ENCODE assay signal across 1 fruit fly cellular context in genomic region chr3L:12530044-12530443, dm6.
A peak's percentile ranks its signal among the peaks of the same experiment; 100 is the strongest.
TF ChIP-seq lines count a peak whose summit lies in the region.

Gene nst, minus strand, starts transcription at chr3L:12530171.

TF ChIP-seq in whole organism, embryonic, 481 proteins besides CTCF, POLR2A, EP300 and RAD21 (continued from another document and continues in another):
- no peak for TF ChIP-seq CG13123 (GFP tag; optimal IDR thresholded peaks at IDR 0.05; lab: Kevin White, UChicago)
- no peak for TF ChIP-seq Lpt (GFP tag; optimal IDR thresholded peaks at IDR 0.05; lab: Kevin White, UChicago)
- no peak for TF ChIP-seq lola (GFP tag; optimal IDR thresholded peaks at IDR 0.05; lab: Kevin White, UChicago)
- TF ChIP-seq Sox102F (GFP tag; optimal IDR thresholded peaks at IDR 0.05; lab: Kevin White, UChicago) = no peak
- TF ChIP-seq pros (GFP tag; optimal IDR thresholded peaks at IDR 0.05; lab: Kevin White, UChicago) = no peak
- TF ChIP-seq kay (GFP tag; optimal IDR thresholded peaks at IDR 0.05; lab: Kevin White, UChicago) = no peak
- TF ChIP-seq MBD-R2 (GFP tag; IDR thresholded peaks at IDR 0.05; lab: Robert Waterston, UW) = peak; percentile 89
- TF ChIP-seq chm (GFP tag; IDR thresholded peaks at IDR 0.05; lab: Robert Waterston, UW) = no peak
- no peak for TF ChIP-seq fu2 (GFP tag; optimal IDR thresholded peaks at IDR 0.05; lab: Kevin White, UChicago)
- no peak for TF ChIP-seq crc (GFP tag; optimal IDR thresholded peaks at IDR 0.05; lab: Kevin White, UChicago)
- TF ChIP-seq YL-1 (GFP tag; optimal IDR thresholded peaks at IDR 0.05; lab: Kevin White, UChicago) = peak; percentile 32
- no peak for TF ChIP-seq tgo (GFP tag; IDR thresholded peaks at IDR 0.05; lab: Robert Waterston, UW)
- TF ChIP-seq Gsc (GFP tag; IDR thresholded peaks at IDR 0.05; lab: Robert Waterston, UW) = no peak
- TF ChIP-seq CG13775 (GFP tag; optimal IDR thresholded peaks at IDR 0.05; lab: Kevin White, UChicago) = no peak
- no peak for TF ChIP-seq Jarid2 (GFP tag; optimal IDR thresholded peaks at IDR 0.05; lab: Kevin White, UChicago)
- no peak for TF ChIP-seq Chrac-16 (GFP tag; optimal IDR thresholded peaks at IDR 0.05; lab: Kevin White, UChicago)
- no peak for TF ChIP-seq CG11504 (tag; optimal IDR thresholded peaks at IDR 0.05; lab: Kevin White, UChicago)
- no peak for TF ChIP-seq CG4820 (GFP tag; optimal IDR thresholded peaks at IDR 0.05; lab: Kevin White, UChicago)
- TF ChIP-seq Elba2 (GFP tag; optimal IDR thresholded peaks at IDR 0.05; lab: Kevin White, UChicago) = no peak
- no peak for TF ChIP-seq CG8765 (GFP tag; IDR thresholded peaks at IDR 0.05; lab: Robert Waterston, UW)
- TF ChIP-seq HLH3B (GFP tag; IDR thresholded peaks at IDR 0.05; lab: Robert Waterston, UW) = no peak
- TF ChIP-seq CG16815 (GFP tag; optimal IDR thresholded peaks at IDR 0.05; lab: Kevin White, UChicago) = no peak
- TF ChIP-seq CG4730 (GFP tag; IDR thresholded peaks at IDR 0.05; lab: Robert Waterston, UW) = no peak
- TF ChIP-seq CG31365 (tag; optimal IDR thresholded peaks at IDR 0.05; lab: Kevin White, UChicago) = no peak
- peak; percentile 83 for TF ChIP-seq E2f2 (GFP tag; IDR thresholded peaks at IDR 0.05; lab: Robert Waterston, UW)
- no peak for TF ChIP-seq CG15601 (tag; optimal IDR thresholded peaks at IDR 0.05; lab: Kevin White, UChicago)
- no peak for TF ChIP-seq ab (GFP tag; optimal IDR thresholded peaks at IDR 0.05; lab: Kevin White, UChicago)
- TF ChIP-seq CG12391 (tag; optimal IDR thresholded peaks at IDR 0.05; lab: Kevin White, UChicago) = no peak
- no peak for TF ChIP-seq CG8944 (GFP tag; optimal IDR thresholded peaks at IDR 0.05; lab: Kevin White, UChicago)
- no peak for TF ChIP-seq bigmax (GFP tag; optimal IDR thresholded peaks at IDR 0.05; lab: Kevin White, UChicago)
- TF ChIP-seq CG11093 (GFP tag; IDR thresholded peaks at IDR 0.05; lab: Robert Waterston, UW) = no peak
- no peak for TF ChIP-seq org-1 (GFP tag; optimal IDR thresholded peaks at IDR 0.05; lab: Kevin White, UChicago)
- no peak for TF ChIP-seq Tbp (GFP tag; optimal IDR thresholded peaks at IDR 0.05; lab: Kevin White, UChicago)
- TF ChIP-seq tio (GFP tag; optimal IDR thresholded peaks at IDR 0.05; lab: Kevin White, UChicago) = no peak
- TF ChIP-seq CG12299 (tag; optimal IDR thresholded peaks at IDR 0.05; lab: Kevin White, UChicago) = no peak
- TF ChIP-seq aop (GFP tag; IDR thresholded peaks at IDR 0.05; lab: Robert Waterston, UW) = no peak
- no peak for TF ChIP-seq tap (tag; optimal IDR thresholded peaks at IDR 0.05; lab: Kevin White, UChicago)
- TF ChIP-seq CG4360 (GFP tag; IDR thresholded peaks at IDR 0.05; lab: Robert Waterston, UW) = no peak
- no peak for TF ChIP-seq NC2α (GFP tag; optimal IDR thresholded peaks at IDR 0.05; lab: Kevin White, UChicago)
- TF ChIP-seq CG17802 (tag; optimal IDR thresholded peaks at IDR 0.05; lab: Kevin White, UChicago) = peak; percentile 2
- TF ChIP-seq NK7.1 (GFP tag; optimal IDR thresholded peaks at IDR 0.05; lab: Kevin White, UChicago) = no peak
- TF ChIP-seq TFAM (GFP tag; optimal IDR thresholded peaks at IDR 0.05; lab: Kevin White, UChicago) = no peak
- no peak for TF ChIP-seq so (GFP tag; IDR thresholded peaks at IDR 0.05; lab: Robert Waterston, UW)
- TF ChIP-seq CG11247 (GFP tag; IDR thresholded peaks at IDR 0.05; lab: Robert Waterston, UW) = no peak
- no peak for TF ChIP-seq knrl (GFP tag; IDR thresholded peaks at IDR 0.05; lab: Robert Waterston, UW; ENCODE audit: partially characterized antibody)
- TF ChIP-seq NC2β (GFP tag; optimal IDR thresholded peaks at IDR 0.05; lab: Kevin White, UChicago) = no peak
- TF ChIP-seq eve (GFP tag; optimal IDR thresholded peaks at IDR 0.05; lab: Kevin White, UChicago) = no peak
- TF ChIP-seq CG7271 (tag; optimal IDR thresholded peaks at IDR 0.05; lab: Kevin White, UChicago) = no peak
- TF ChIP-seq pb (GFP tag; optimal IDR thresholded peaks at IDR 0.05; lab: Kevin White, UChicago) = no peak
- no peak for TF ChIP-seq CG13424 (tag; optimal IDR thresholded peaks at IDR 0.05; lab: Kevin White, UChicago)
- TF ChIP-seq CG5245 (GFP tag; optimal IDR thresholded peaks at IDR 0.05; lab: Kevin White, UChicago) = no peak
- TF ChIP-seq pita (GFP tag; optimal IDR thresholded peaks at IDR 0.05; lab: Kevin White, UChicago) = no peak
- no peak for TF ChIP-seq yki (optimal IDR thresholded peaks at IDR 0.05; lab: Kevin White, UChicago)
- TF ChIP-seq CG18476 (GFP tag; optimal IDR thresholded peaks at IDR 0.05; lab: Kevin White, UChicago) = no peak
- TF ChIP-seq amos (GFP tag; IDR thresholded peaks at IDR 0.05; lab: Robert Waterston, UW; ENCODE audit: partially characterized antibody) = peak; percentile 38; the same call in 1 of the 2 replicates
- no peak for TF ChIP-seq CG6683 (GFP tag; optimal IDR thresholded peaks at IDR 0.05; lab: Kevin White, UChicago)
- TF ChIP-seq CoRest (tag; optimal IDR thresholded peaks at IDR 0.05; lab: Kevin White, UChicago) = peak; percentile 17
- TF ChIP-seq nerfin-1 (tag; optimal IDR thresholded peaks at IDR 0.05; lab: Kevin White, UChicago) = no peak
- 0 out of 3 replicates have a peak, but pooled peaks have one; percentile 13 for TF ChIP-seq CG17361 (GFP tag; IDR thresholded peaks at IDR 0.05; lab: Robert Waterston, UW)
- no peak for TF ChIP-seq Ptx1 (GFP tag; IDR thresholded peaks at IDR 0.05; lab: Robert Waterston, UW)
- TF ChIP-seq ATbp (GFP tag; optimal IDR thresholded peaks at IDR 0.05; lab: Kevin White, UChicago) = no peak
- TF ChIP-seq Spps (tag; optimal IDR thresholded peaks at IDR 0.05; lab: Kevin White, UChicago) = no peak
- TF ChIP-seq zfh1 (GFP tag; IDR thresholded peaks at IDR 0.05; lab: Robert Waterston, UW) = no peak
- no peak for TF ChIP-seq sens-2 (GFP tag; IDR thresholded peaks at IDR 0.05; lab: Robert Waterston, UW)
- TF ChIP-seq gcm2 (GFP tag; optimal IDR thresholded peaks at IDR 0.05; lab: Kevin White, UChicago) = no peak
- no peak for TF ChIP-seq CG17359 (tag; optimal IDR thresholded peaks at IDR 0.05; lab: Kevin White, UChicago)
- no peak for TF ChIP-seq Fer2 (tag; optimal IDR thresholded peaks at IDR 0.05; lab: Kevin White, UChicago)
- no peak for TF ChIP-seq CG17612 (GFP tag; IDR thresholded peaks at IDR 0.05; lab: Robert Waterston, UW)
- no peak for TF ChIP-seq emc (GFP tag; optimal IDR thresholded peaks at IDR 0.05; lab: Kevin White, UChicago)
- TF ChIP-seq dysf (GFP tag; IDR thresholded peaks at IDR 0.05; lab: Robert Waterston, UW) = no peak
- no peak for TF ChIP-seq nau (GFP tag; optimal IDR thresholded peaks at IDR 0.05; lab: Kevin White, UChicago)
- TF ChIP-seq al (GFP tag; IDR thresholded peaks at IDR 0.05; lab: Robert Waterston, UW) = no peak
- no peak for TF ChIP-seq prd (optimal IDR thresholded peaks at IDR 0.05; lab: Kevin White, UChicago)
- TF ChIP-seq prd (GFP tag; IDR thresholded peaks at IDR 0.05; lab: Robert Waterston, UW) = no peak
- no peak for TF ChIP-seq CG3407 (GFP tag; optimal IDR thresholded peaks at IDR 0.05; lab: Kevin White, UChicago)
- TF ChIP-seq CG11723 (GFP tag; optimal IDR thresholded peaks at IDR 0.05; lab: Kevin White, UChicago) = no peak
- TF ChIP-seq CG8290 (GFP tag; optimal IDR thresholded peaks at IDR 0.05; lab: Kevin White, UChicago) = no peak
- TF ChIP-seq CG8290 (tag; optimal IDR thresholded peaks at IDR 0.05; lab: Kevin White, UChicago) = no peak
- no peak for TF ChIP-seq Hmx (GFP tag; optimal IDR thresholded peaks at IDR 0.05; lab: Kevin White, UChicago)
- no peak for TF ChIP-seq sisA (GFP tag; IDR thresholded peaks at IDR 0.05; lab: Robert Waterston, UW)
- no peak for TF ChIP-seq schlank (tag; optimal IDR thresholded peaks at IDR 0.05; lab: Kevin White, UChicago)
- TF ChIP-seq CG14965 (GFP tag; optimal IDR thresholded peaks at IDR 0.05; lab: Kevin White, UChicago; ENCODE audit: borderline replicate concordance) = no peak
- no peak for TF ChIP-seq Camta (GFP tag; optimal IDR thresholded peaks at IDR 0.05; lab: Kevin White, UChicago)
- no peak for TF ChIP-seq cas (GFP tag; IDR thresholded peaks at IDR 0.05; lab: Robert Waterston, UW)
- no peak for TF ChIP-seq Nf-YA (GFP tag; IDR thresholded peaks at IDR 0.05; lab: Robert Waterston, UW)
- peak; percentile 30 for TF ChIP-seq Abd-B (GFP tag; optimal IDR thresholded peaks at IDR 0.05; lab: Kevin White, UChicago)
- no peak for TF ChIP-seq CG9437 (GFP tag; optimal IDR thresholded peaks at IDR 0.05; lab: Kevin White, UChicago)
- no peak for TF ChIP-seq CG10321 (GFP tag; IDR thresholded peaks at IDR 0.05; lab: Robert Waterston, UW)
- 0 out of 2 replicates have a peak, but pooled peaks have one; percentile 20 for TF ChIP-seq slbo (GFP tag; IDR thresholded peaks at IDR 0.05; lab: Robert Waterston, UW)
- no peak for TF ChIP-seq Hr39 (optimal IDR thresholded peaks at IDR 0.05; lab: Kevin White, UChicago)
- no peak for TF ChIP-seq D19A (tag; optimal IDR thresholded peaks at IDR 0.05; lab: Kevin White, UChicago)
- no peak for TF ChIP-seq sima (GFP tag; optimal IDR thresholded peaks at IDR 0.05; lab: Kevin White, UChicago)
- TF ChIP-seq CG1529 (GFP tag; optimal IDR thresholded peaks at IDR 0.05; lab: Kevin White, UChicago) = no peak
- TF ChIP-seq CG16863 (GFP tag; optimal IDR thresholded peaks at IDR 0.05; lab: Kevin White, UChicago) = no peak
- no peak for TF ChIP-seq CG32772 (GFP tag; IDR thresholded peaks at IDR 0.05; lab: Robert Waterston, UW)
- no peak for TF ChIP-seq CG3995 (GFP tag; optimal IDR thresholded peaks at IDR 0.05; lab: Kevin White, UChicago)
- TF ChIP-seq CG2199 (GFP tag; IDR thresholded peaks at IDR 0.05; lab: Robert Waterston, UW) = no peak
- no peak for TF ChIP-seq CG5953 (GFP tag; IDR thresholded peaks at IDR 0.05; lab: Robert Waterston, UW)
- no peak for TF ChIP-seq eyg (GFP tag; optimal IDR thresholded peaks at IDR 0.05; lab: Kevin White, UChicago)
- TF ChIP-seq CG34224 (GFP tag; IDR thresholded peaks at IDR 0.05; lab: Robert Waterston, UW; ENCODE audit: partially characterized antibody) = 0 out of 3 replicates have a peak, but pooled peaks have one; percentile 6
- TF ChIP-seq Fer3 (tag; optimal IDR thresholded peaks at IDR 0.05; lab: Kevin White, UChicago) = no peak
- peak; percentile 6 for TF ChIP-seq CHES-1-like (GFP tag; optimal IDR thresholded peaks at IDR 0.05; lab: Kevin White, UChicago)
- TF ChIP-seq GATAe (GFP tag; conservative IDR thresholded peaks at IDR 0.05; lab: Robert Waterston, UW) = no peak
- TF ChIP-seq Blimp-1 (GFP tag; optimal IDR thresholded peaks at IDR 0.05; lab: Kevin White, UChicago) = no peak
- TF ChIP-seq Dref (GFP tag; IDR thresholded peaks at IDR 0.05; lab: Robert Waterston, UW) = peak; percentile 33; the same call in 1 of the 2 replicates
- TF ChIP-seq CG8478 (optimal IDR thresholded peaks at IDR 0.05; lab: Kevin White, UChicago) = no peak
- TF ChIP-seq CG7357 (GFP tag; IDR thresholded peaks at IDR 0.05; lab: Robert Waterston, UW) = no peak
- no peak for TF ChIP-seq Six4 (GFP tag; optimal IDR thresholded peaks at IDR 0.05; lab: Kevin White, UChicago)
- TF ChIP-seq Ets65A (GFP tag; lab: Kevin White, UChicago) = peak; percentile 60
- TF ChIP-seq insv (GFP tag; optimal IDR thresholded peaks at IDR 0.05; lab: Kevin White, UChicago) = no peak
- no peak for TF ChIP-seq CG10366 (GFP tag; IDR thresholded peaks at IDR 0.05; lab: Robert Waterston, UW)
- TF ChIP-seq vnd (GFP tag; IDR thresholded peaks at IDR 0.05; lab: Robert Waterston, UW; ENCODE audit: partially characterized antibody) = no peak
- TF ChIP-seq pum (GFP tag; optimal IDR thresholded peaks at IDR 0.05; lab: Kevin White, UChicago) = no peak
- peak; percentile 14 for TF ChIP-seq trem (tag; optimal IDR thresholded peaks at IDR 0.05; lab: Kevin White, UChicago)
- TF ChIP-seq HLH54F (GFP tag; optimal IDR thresholded peaks at IDR 0.05; lab: Kevin White, UChicago) = no peak
- no peak for TF ChIP-seq CG8089 (GFP tag; optimal IDR thresholded peaks at IDR 0.05; lab: Kevin White, UChicago)
- no peak for TF ChIP-seq CG17328 (GFP tag; IDR thresholded peaks at IDR 0.05; lab: Robert Waterston, UW)
- no peak for TF ChIP-seq BtbVII (GFP tag; optimal IDR thresholded peaks at IDR 0.05; lab: Kevin White, UChicago)
- no peak for TF ChIP-seq Antp (GFP tag; optimal IDR thresholded peaks at IDR 0.05; lab: Kevin White, UChicago)
- TF ChIP-seq bbx (GFP tag; IDR thresholded peaks at IDR 0.05; lab: Robert Waterston, UW; ENCODE audit: partially characterized antibody) = no peak
- no peak for TF ChIP-seq toy (GFP tag; IDR thresholded peaks at IDR 0.05; lab: Robert Waterston, UW)
- TF ChIP-seq CG15269 (tag; optimal IDR thresholded peaks at IDR 0.05; lab: Kevin White, UChicago) = no peak
- TF ChIP-seq CG1832 (GFP tag; optimal IDR thresholded peaks at IDR 0.05; lab: Kevin White, UChicago) = no peak
- TF ChIP-seq Bgb (GFP tag; IDR thresholded peaks at IDR 0.05; lab: Robert Waterston, UW; ENCODE audit: partially characterized antibody) = no peak
- peak; percentile 81 for TF ChIP-seq CG9797 (GFP tag; optimal IDR thresholded peaks at IDR 0.05; lab: Kevin White, UChicago)
- peak; percentile 49; the same call in 1 of the 3 replicates for TF ChIP-seq Opbp (GFP tag; IDR thresholded peaks at IDR 0.05; lab: Robert Waterston, UW; ENCODE audit: partially characterized antibody)
- no peak for TF ChIP-seq ro (GFP tag; IDR thresholded peaks at IDR 0.05; lab: Robert Waterston, UW)
- no peak for TF ChIP-seq rib (GFP tag; IDR thresholded peaks at IDR 0.05; lab: Robert Waterston, UW)
- TF ChIP-seq ranshi (GFP tag; IDR thresholded peaks at IDR 0.05; lab: Robert Waterston, UW) = no peak
- no peak for TF ChIP-seq ac (GFP tag; optimal IDR thresholded peaks at IDR 0.05; lab: Kevin White, UChicago)
- no peak for TF ChIP-seq Lim3 (GFP tag; IDR thresholded peaks at IDR 0.05; lab: Robert Waterston, UW)
- no peak for TF ChIP-seq az2 (GFP tag; optimal IDR thresholded peaks at IDR 0.05; lab: Kevin White, UChicago)
- TF ChIP-seq Asciz (GFP tag; optimal IDR thresholded peaks at IDR 0.05; lab: Kevin White, UChicago) = no peak
- no peak for TF ChIP-seq Mes4 (GFP tag; optimal IDR thresholded peaks at IDR 0.05; lab: Kevin White, UChicago)
- no peak for TF ChIP-seq CG4404 (GFP tag; IDR thresholded peaks at IDR 0.05; lab: Robert Waterston, UW)
- TF ChIP-seq D (optimal IDR thresholded peaks at IDR 0.05; lab: Kevin White, UChicago) = no peak
- TF ChIP-seq D (GFP tag; optimal IDR thresholded peaks at IDR 0.05; lab: Kevin White, UChicago) = no peak
- no peak for TF ChIP-seq peb (GFP tag; IDR thresholded peaks at IDR 0.05; lab: Robert Waterston, UW)
- TF ChIP-seq trh (GFP tag; optimal IDR thresholded peaks at IDR 0.05; lab: Kevin White, UChicago) = no peak
- TF ChIP-seq mld (GFP tag; IDR thresholded peaks at IDR 0.05; lab: Robert Waterston, UW; ENCODE audit: partially characterized antibody) = 0 out of 3 replicates have a peak, but pooled peaks have one; percentile 34
